Worm (Caenorhabditis elegans) whole organism, late embryonic: Measurements from ENCODE around the gene ftr-1.

Experiments used
- ama-1 ChIP-seq: fragments of 150-350 bp; optimal IDR thresholded peaks from 2 replicates; lab custom pipeline; 2014
- ceh-18 ChIP-seq: sonication (generic microtip); optimal IDR thresholded peaks from 2 replicates; lab custom pipeline; 2016; ENCODE audit warnings: missing genetic modification characterization, missing compliant biosample characterization
- ceh-6 ChIP-seq: fragments of 200-800 bp; sonication (Bioruptor generic); optimal IDR thresholded peaks from 2 replicates; lab custom pipeline; 2018; ENCODE audit warnings: mild to moderate bottlenecking, missing genetic modification characterization, missing compliant biosample characterization
- dmd-4 ChIP-seq: sonication (generic microtip); optimal IDR thresholded peaks from 2 replicates; lab custom pipeline; 2016; ENCODE audit warnings: borderline replicate concordance, missing genetic modification characterization, missing compliant biosample characterization
- hlh-15 ChIP-seq: sonication (generic microtip); optimal IDR thresholded peaks from 2 replicates; lab custom pipeline; 2016; ENCODE audit warnings: missing genetic modification characterization, missing compliant biosample characterization
- nhr-11 ChIP-seq: fragments of 150-350 bp; optimal IDR thresholded peaks from 2 replicates; lab custom pipeline; 2014; ENCODE audit warnings: missing biosample characterization, missing genetic modification characterization
- npax-4 ChIP-seq: sonication (generic microtip); optimal IDR thresholded peaks from 2 replicates; lab custom pipeline; 2016; ENCODE audit warnings: missing genetic modification characterization, missing compliant biosample characterization
- pqm-1 ChIP-seq: sonication (generic microtip); optimal IDR thresholded peaks from 2 replicates; lab custom pipeline; 2016; ENCODE audit warnings: missing genetic modification characterization, missing compliant biosample characterization
- sox-4 ChIP-seq: sonication (generic microtip); optimal IDR thresholded peaks from 2 replicates; lab custom pipeline; 2017; ENCODE audit warnings: mild to moderate bottlenecking, missing genetic modification characterization, inconsistent platforms, missing compliant biosample characterization
- tbx-7 ChIP-seq: sonication (generic microtip); optimal IDR thresholded peaks from 2 replicates; lab custom pipeline; 2016; ENCODE audit warnings: missing genotype, missing genetic modification characterization, missing compliant biosample characterization
- unc-42 ChIP-seq: sonication (generic microtip); optimal IDR thresholded peaks from 2 replicates; lab custom pipeline; 2016; ENCODE audit warnings: missing genotype, missing genetic modification characterization, missing compliant biosample characterization
- unc-55 ChIP-seq: sonication (generic microtip); optimal IDR thresholded peaks from 2 replicates; lab custom pipeline; 2017; ENCODE audit warnings: missing biosample characterization, missing genetic modification reagents, missing genetic modification characterization

ce11 chrV:20151432-20151831 lies 45.3 kb upstream of the ftr-1 start, which contains the start of gene F19B2.7:
- no peak for TF ChIP-seq pqm-1 (tag; lab: Kevin White, UChicago)
- no peak for TF ChIP-seq hlh-15
- no peak for TF ChIP-seq npax-4
- TF ChIP-seq ceh-18 (tag; lab: Kevin White, UChicago) = no peak
- no peak for TF ChIP-seq sox-4 (tag; lab: Kevin White, UChicago)
- no peak for TF ChIP-seq unc-55 (GFP tag; lab: Kevin White, UChicago)
- TF ChIP-seq unc-42 (tag; lab: Kevin White, UChicago) = no peak
- no peak for TF ChIP-seq ceh-6 (GFP tag; lab: Kevin White, UChicago)
- no peak for TF ChIP-seq ama-1
- TF ChIP-seq tbx-7 (tag; lab: Kevin White, UChicago) = no peak
- no peak for TF ChIP-seq nhr-11 (tag; lab: Kevin White, UChicago)
- no peak for TF ChIP-seq dmd-4 (tag; lab: Kevin White, UChicago)
